Worm (Caenorhabditis elegans) whole organism, mixed stage, embryonic: Measurements from ENCODE around the gene Y43D4A.5.

Experiments
- M03D4.4 ChIP-seq: sonication (generic microtip); optimal IDR thresholded peaks from 2 replicates; lab custom pipeline; 2017; ENCODE audit warnings: mild to moderate bottlenecking, missing genetic modification characterization, missing compliant biosample characterization
- bed-3 ChIP-seq: fragments of 200-800 bp; sonication (Bioruptor generic); optimal IDR thresholded peaks from 3 replicates; lab custom pipeline; 2018; ENCODE audit warnings: mild to moderate bottlenecking, missing genetic modification characterization, moderate library complexity, missing compliant biosample characterization
- blmp-1 ChIP-seq: fragments of 150-350 bp; optimal IDR thresholded peaks from 2 replicates; lab custom pipeline; 2014; ENCODE audit warnings: missing biosample characterization, missing genetic modification characterization
- ceh-39 ChIP-seq: fragments of 150-350 bp; optimal IDR thresholded peaks from 2 replicates; lab custom pipeline; 2014; ENCODE audit warnings: missing biosample characterization, missing genetic modification characterization
- ceh-43 ChIP-seq: fragments of 200-800 bp; sonication (Bioruptor generic); optimal IDR thresholded peaks from 2 replicates; lab custom pipeline; 2018; ENCODE audit warnings: mild to moderate bottlenecking, missing genetic modification characterization, moderate library complexity, missing compliant biosample characterization
- ceh-83 ChIP-seq: fragments of 200-800 bp; sonication (Bioruptor generic); optimal IDR thresholded peaks from 2 replicates; lab custom pipeline; 2018; ENCODE audit warnings: mild to moderate bottlenecking, missing genetic modification characterization, missing compliant biosample characterization
- ces-1 ChIP-seq: fragments of 150-350 bp; optimal IDR thresholded peaks from 2 replicates; lab custom pipeline; 2014; ENCODE audit warnings: missing biosample characterization, missing genetic modification reagents, missing genetic modification characterization
- cnd-1 ChIP-seq: fragments of 200-800 bp; sonication (Bioruptor generic); optimal IDR thresholded peaks from 2 replicates; lab custom pipeline; 2018; ENCODE audit warnings: mild to moderate bottlenecking, missing genetic modification characterization, missing compliant biosample characterization
- elt-1 ChIP-seq: sonication (generic microtip); optimal IDR thresholded peaks from 2 replicates; lab custom pipeline; 2017; ENCODE audit warnings: missing genetic modification characterization, mild to moderate bottlenecking, missing compliant biosample characterization, antibody characterized with exemption, moderate library complexity, borderline replicate concordance; ENCODE audit not compliant: insufficient read depth
- elt-3 ChIP-seq: fragments of 150-350 bp; optimal IDR thresholded peaks from 2 replicates; lab custom pipeline; 2014; ENCODE audit warnings: missing biosample characterization, missing genetic modification characterization
- lin-13 ChIP-seq: fragments of 150-350 bp; optimal IDR thresholded peaks from 2 replicates; lab custom pipeline; 2014; ENCODE audit warnings: missing biosample characterization, missing genetic modification characterization
- lin-32 ChIP-seq: fragments of 200-800 bp; sonication (Bioruptor generic); optimal IDR thresholded peaks from 2 replicates; lab custom pipeline; 2018; ENCODE audit warnings: mild to moderate bottlenecking, missing genetic modification characterization, missing compliant biosample characterization
- lsy-2 ChIP-seq: fragments of 150-350 bp; optimal IDR thresholded peaks from 2 replicates; lab custom pipeline; 2014; ENCODE audit warnings: missing biosample characterization, missing genetic modification characterization
- mab-5 ChIP-seq: fragments of 150-350 bp; optimal IDR thresholded peaks from 2 replicates; lab custom pipeline; 2014; ENCODE audit warnings: missing biosample characterization, missing genetic modification characterization
- mep-1 ChIP-seq: fragments of 150-350 bp; optimal IDR thresholded peaks from 2 replicates; lab custom pipeline; 2017; ENCODE audit warnings: missing biosample characterization, missing genetic modification reagents, missing genetic modification characterization, inconsistent platforms
- mls-2 ChIP-seq: sonication (generic microtip); optimal IDR thresholded peaks from 2 replicates; lab custom pipeline; 2016; ENCODE audit warnings: mild to moderate bottlenecking, missing genetic modification characterization, moderate library complexity, missing compliant biosample characterization
- nhr-12 ChIP-seq: fragments of 150-350 bp; optimal IDR thresholded peaks from 2 replicates; lab custom pipeline; 2014; ENCODE audit warnings: missing biosample characterization, missing genetic modification characterization
- nhr-2 ChIP-seq: fragments of 150-350 bp; optimal IDR thresholded peaks from 2 replicates; lab custom pipeline; 2014; ENCODE audit warnings: missing biosample characterization, missing genetic modification characterization
- nhr-237 ChIP-seq: fragments of 150-350 bp; optimal IDR thresholded peaks from 2 replicates; lab custom pipeline; 2014; ENCODE audit warnings: missing biosample characterization, missing genetic modification characterization
- nhr-28 ChIP-seq: fragments of 150-350 bp; optimal IDR thresholded peaks from 2 replicates; lab custom pipeline; 2014; ENCODE audit warnings: missing biosample characterization, missing genetic modification characterization
- nhr-76 ChIP-seq: sonication (generic microtip); optimal IDR thresholded peaks from 2 replicates; lab custom pipeline; 2017; ENCODE audit warnings: missing biosample characterization, missing genetic modification characterization
- pha-4 ChIP-seq: fragments of 150-350 bp; optimal IDR thresholded peaks from 2 replicates; lab custom pipeline; 2018; ENCODE audit warnings: missing biosample characterization, missing genetic modification reagents, missing genetic modification characterization
- sem-2 ChIP-seq: fragments of 200-800 bp; sonication (Bioruptor generic); optimal IDR thresholded peaks from 2 replicates; lab custom pipeline; 2018; ENCODE audit warnings: mild to moderate bottlenecking, missing genetic modification characterization, missing compliant biosample characterization
- snpc-4 ChIP-seq: fragments of 150-350 bp; optimal IDR thresholded peaks from 2 replicates; lab custom pipeline; 2014; ENCODE audit warnings: missing biosample characterization, missing genetic modification characterization
- sptf-1 ChIP-seq: sonication (generic microtip); optimal IDR thresholded peaks from 2 replicates; lab custom pipeline; 2017; ENCODE audit warnings: mild to moderate bottlenecking, missing genetic modification characterization, moderate library complexity, missing compliant biosample characterization
- tbx-8 ChIP-seq: fragments of 200-800 bp; sonication (Bioruptor generic); optimal IDR thresholded peaks from 2 replicates; lab custom pipeline; 2018; ENCODE audit warnings: mild to moderate bottlenecking, missing genetic modification characterization, moderate library complexity, missing compliant biosample characterization
- unc-39 ChIP-seq: fragments of 150-350 bp; optimal IDR thresholded peaks from 2 replicates; lab custom pipeline; 2014; ENCODE audit warnings: missing biosample characterization, missing genetic modification characterization
- unc-62 ChIP-seq: fragments of 150-350 bp; optimal IDR thresholded peaks from 2 replicates; lab custom pipeline; 2014; ENCODE audit warnings: missing biosample characterization, missing genetic modification reagents, missing genetic modification characterization
- zip-8 ChIP-seq: fragments of 150-350 bp; optimal IDR thresholded peaks from 2 replicates; lab custom pipeline; 2014; ENCODE audit warnings: missing biosample characterization, missing genetic modification characterization

Y43D4A.5 gene

ce11 chrIV:16776915-16777314 lies 1.4 kb downstream of the Y43D4A.5 start:
- TF ChIP-seq snpc-4 (tag; lab: Kevin White, UChicago) (no peak), zip-8 (tag; lab: Kevin White, UChicago) (peak; percentile 99)

ce11 chrIV:16777758-16778157 lies 2.2 kb downstream of the Y43D4A.5 start:
- TF ChIP-seq tbx-8 (GFP tag; lab: Kevin White, UChicago) (no peak), bed-3 (GFP tag; lab: Kevin White, UChicago) (no peak), mls-2 (tag; lab: Kevin White, UChicago) (no peak), cnd-1 (no peak), ceh-43 (GFP tag; lab: Kevin White, UChicago) (no peak), zip-8 (tag; lab: Kevin White, UChicago) (no peak), nhr-2 (no peak), pha-4 (tag; lab: Kevin White, UChicago) (no peak)

- TF ChIP-seq unc-62 (no peak), pha-4 (tag; lab: Kevin White, UChicago) (no peak), nhr-237 (tag; lab: Kevin White, UChicago) (no peak), sptf-1 (tag; lab: Kevin White, UChicago) (no peak), snpc-4 (tag; lab: Kevin White, UChicago) (no peak), zip-8 (tag; lab: Kevin White, UChicago) (no peak), bed-3 (GFP tag; lab: Kevin White, UChicago) (no peak), mab-5 (tag; lab: Kevin White, UChicago) (no peak), ceh-43 (GFP tag; lab: Kevin White, UChicago) (no peak), lin-13 (tag; lab: Kevin White, UChicago) (no peak), elt-1 (tag; lab: Kevin White, UChicago) (no peak), elt-3 (tag; lab: Kevin White, UChicago) (no peak), nhr-28 (tag; lab: Kevin White, UChicago) (no peak), unc-39 (tag; lab: Kevin White, UChicago) (no peak), M03D4.4 (no peak), cnd-1 (no peak), lin-32 (GFP tag; lab: Kevin White, UChicago) (no peak), lsy-2 (tag; lab: Kevin White, UChicago) (no peak), nhr-2 (no peak), ceh-83 (no peak)
These were observed 3.1 kb downstream of the Y43D4A.5 start for ce11 chrIV:16778644-16779043.

- TF ChIP-seq nhr-76 (tag; lab: Kevin White, UChicago) (no peak), elt-1 (tag; lab: Kevin White, UChicago) (no peak), ceh-43 (GFP tag; lab: Kevin White, UChicago) (no peak), cnd-1 (no peak), ces-1 (GFP tag; lab: Kevin White, UChicago) (no peak), nhr-12 (tag; lab: Kevin White, UChicago) (no peak), mep-1 (tag; lab: Kevin White, UChicago) (no peak), ceh-83 (no peak), nhr-237 (tag; lab: Kevin White, UChicago) (no peak), blmp-1 (no peak)
These were observed 11.5 kb downstream of the Y43D4A.5 start, which contains the start of gene Y43D4A.6 for ce11 chrIV:16787024-16787423. Y43D4A.6 (plus strand) TSS chrIV:16787324.

- TF ChIP-seq mls-2 (tag; lab: Kevin White, UChicago) = no peak
- no peak for TF ChIP-seq nhr-237 (tag; lab: Kevin White, UChicago)
These were observed 30.8 kb downstream of the Y43D4A.5 start, which contains the start of gene clec-193 for ce11 chrIV:16806352-16806751. clec-193 (minus strand) TSS chrIV:16806452.

- peak; percentile 43 for TF ChIP-seq ces-1 (GFP tag; lab: Kevin White, UChicago)
- TF ChIP-seq pha-4 (tag; lab: Kevin White, UChicago) = no peak
- TF ChIP-seq, all 35 proteins: peak for 1
These were observed 36.6 kb downstream of the Y43D4A.5 start for ce11 chrIV:16812116-16812515.

ce11 chrIV:16813825-16814224 lies 38.3 kb downstream of the Y43D4A.5 start, which contains the start of gene Y116A8A.2:
Y116A8A.2 (minus strand) TSS chrIV:16813925.
- no peak for TF ChIP-seq nhr-28 (tag; lab: Kevin White, UChicago)
- TF ChIP-seq ceh-39 (tag; lab: Kevin White, UChicago) = no peak
- no peak for TF ChIP-seq sem-2
- no peak for TF ChIP-seq nhr-76 (tag; lab: Kevin White, UChicago)
- no peak for TF ChIP-seq nhr-12 (tag; lab: Kevin White, UChicago)
- no peak for TF ChIP-seq bed-3 (GFP tag; lab: Kevin White, UChicago)
